Fruit fly (Drosophila melanogaster) whole organism, wandering third instar larva: ENCODE measurements around the gene CG32280.

ENCODE experiments used
- Abd-B ChIP-seq: fragments of >200 bp; optimal IDR thresholded peaks from 2 replicates; lab custom pipeline; 2017; ENCODE audit warnings: missing biosample characterization, missing genetic modification characterization
- CG9705 ChIP-seq: fragments of 200-800 bp; sonication (Bioruptor generic); optimal IDR thresholded peaks from 2 replicates; lab custom pipeline; 2018; ENCODE audit warnings: missing biosample characterization, mild to moderate bottlenecking, missing genetic modification characterization
- CrebA ChIP-seq: fragments of 200-800 bp; sonication (Bioruptor generic); optimal IDR thresholded peaks from 2 replicates; lab custom pipeline; 2016; ENCODE audit warnings: missing biosample characterization, mild to moderate bottlenecking, missing genetic modification characterization, borderline replicate concordance
- Dfd ChIP-seq: fragments of >200 bp; optimal IDR thresholded peaks from 2 replicates; lab custom pipeline; 2017; ENCODE audit warnings: missing biosample characterization, missing genetic modification characterization
- Dif ChIP-seq: fragments of 200-275, 200-300 bp; sonication (Bioruptor generic); optimal IDR thresholded peaks from 2 replicates; lab custom pipeline; 2018; ENCODE audit warnings: missing biosample characterization, missing genetic modification characterization; ENCODE audit not compliant: partially characterized antibody
- GATAd ChIP-seq: sonication (Bioruptor generic); optimal IDR thresholded peaks from 2 replicates; lab custom pipeline; 2016; ENCODE audit warnings: missing biosample characterization, missing genetic modification characterization
- HLH106 ChIP-seq: fragments of 200-800 bp; optimal IDR thresholded peaks from 3 replicates; lab custom pipeline; 2019; ENCODE audit warnings: missing biosample characterization, mild to moderate bottlenecking, missing genetic modification characterization, moderate library complexity
- Hnf4 ChIP-seq: fragments of 200-800 bp; sonication (Bioruptor generic); optimal IDR thresholded peaks from 2 replicates; lab custom pipeline; 2016; ENCODE audit warnings: missing biosample characterization, mild to moderate bottlenecking, missing genetic modification characterization
- Hr78 ChIP-seq: fragments of >200 bp; optimal IDR thresholded peaks from 2 replicates; lab custom pipeline; 2017; ENCODE audit warnings: missing biosample characterization, missing genetic modification characterization
- Hr83 ChIP-seq: fragments of 200-300 bp; sonication (Bioruptor generic); optimal IDR thresholded peaks from 2 replicates; lab custom pipeline; 2016; ENCODE audit warnings: missing biosample characterization, mild to moderate bottlenecking, missing genetic modification characterization, moderate library complexity; ENCODE audit not compliant: poor library complexity, severe bottlenecking
- Jra ChIP-seq: sonication (Bioruptor generic); optimal IDR thresholded peaks from 2 replicates; lab custom pipeline; 2016; ENCODE audit warnings: missing biosample characterization, missing genetic modification characterization
- Mio ChIP-seq: sonication (Bioruptor generic); optimal IDR thresholded peaks from 2 replicates; lab custom pipeline; 2016; ENCODE audit warnings: missing biosample characterization, missing genetic modification characterization
- Myc ChIP-seq: fragments of >200 bp; optimal IDR thresholded peaks from 2 replicates; lab custom pipeline; 2017
- N ChIP-seq: fragments of >200 bp; optimal IDR thresholded peaks from 2 replicates; lab custom pipeline; 2018; ENCODE audit warnings: missing biosample characterization, missing external identifiers, missing genetic modification characterization
- OdsH ChIP-seq: fragments of 200-800 bp; sonication (Bioruptor generic); optimal IDR thresholded peaks from 2 replicates; lab custom pipeline; 2016; ENCODE audit warnings: missing biosample characterization, mild to moderate bottlenecking, missing genetic modification characterization
- Rel ChIP-seq, 2 experiments: fragments of 200-800 bp; sonication (Bioruptor generic) in 1 of 2; optimal IDR thresholded peaks; 2 replicates in 1 of 2; 3 replicates in 1 of 2; lab custom pipeline; 2016 to 2019; ENCODE audit warnings: mild to moderate bottlenecking in 2 of 2, missing biosample characterization in 2 of 2, missing genetic modification characterization in 2 of 2, moderate library complexity in 1 of 2
- Sp1 ChIP-seq: fragments of 200-800 bp; sonication (Bioruptor generic); optimal IDR thresholded peaks from 3 replicates; lab custom pipeline; 2019; ENCODE audit warnings: missing biosample characterization, mild to moderate bottlenecking, missing genetic modification characterization, moderate library complexity
- Vsx2 ChIP-seq: fragments of 200-300, 225-300 bp; sonication (Bioruptor generic); optimal IDR thresholded peaks from 2 replicates; lab custom pipeline; 2018; ENCODE audit warnings: missing biosample characterization, missing genetic modification characterization; ENCODE audit not compliant: partially characterized antibody
- br ChIP-seq: fragments of 200-800 bp; sonication (Bioruptor generic); optimal IDR thresholded peaks from 2 replicates; lab custom pipeline; 2016; ENCODE audit warnings: missing biosample characterization, missing genetic modification characterization
- brk ChIP-seq: fragments of 200-800 bp; sonication (Bioruptor generic); optimal IDR thresholded peaks from 2 replicates; lab custom pipeline; 2016; ENCODE audit warnings: missing biosample characterization, mild to moderate bottlenecking, missing genetic modification characterization
- dmrt93B ChIP-seq: fragments of 200-800 bp; sonication (Bioruptor generic); optimal IDR thresholded peaks from 2 replicates; lab custom pipeline; 2018; ENCODE audit warnings: missing biosample characterization, mild to moderate bottlenecking, missing genetic modification characterization
- dsf ChIP-seq: sonication (Bioruptor generic); optimal IDR thresholded peaks from 2 replicates; lab custom pipeline; 2016; ENCODE audit warnings: missing biosample characterization, missing genetic modification characterization, borderline replicate concordance
- ey ChIP-seq: fragments of 200-800 bp; sonication (Bioruptor generic); optimal IDR thresholded peaks from 2 replicates; lab custom pipeline; 2016; ENCODE audit warnings: missing biosample characterization, missing genetic modification characterization
- foxo ChIP-seq, 2 experiments: fragments of 200-800 bp; sonication (Bioruptor generic); optimal IDR thresholded peaks; 2 replicates in 1 of 2; 3 replicates in 1 of 2; lab custom pipeline; 2016 to 2017; ENCODE audit warnings: missing biosample characterization in 2 of 2, missing genetic modification characterization in 2 of 2
- fru ChIP-seq: fragments of 200-800 bp; sonication (Bioruptor generic); optimal IDR thresholded peaks from 3 replicates; lab custom pipeline; 2016; ENCODE audit warnings: missing biosample characterization, mild to moderate bottlenecking, missing genetic modification characterization
- jim ChIP-seq: fragments of 175-275, 200-325 bp; sonication (Bioruptor generic); optimal IDR thresholded peaks from 2 replicates; lab custom pipeline; 2016; ENCODE audit warnings: missing biosample characterization, mild to moderate bottlenecking, missing genetic modification characterization
- lola ChIP-seq: fragments of >200 bp; optimal IDR thresholded peaks from 2 replicates; lab custom pipeline; 2017; ENCODE audit warnings: missing biosample characterization, missing genetic modification characterization
- psq ChIP-seq: fragments of 200-800 bp; sonication (Bioruptor generic); optimal IDR thresholded peaks from 3 replicates; lab custom pipeline; 2017; ENCODE audit warnings: missing biosample characterization, mild to moderate bottlenecking, missing genetic modification characterization, moderate library complexity
- sage ChIP-seq: fragments of 200-800 bp; sonication (Bioruptor generic); optimal IDR thresholded peaks from 2 replicates; lab custom pipeline; 2016; ENCODE audit warnings: missing biosample characterization, mild to moderate bottlenecking, missing genetic modification characterization
- sv ChIP-seq: fragments of 200-800 bp; sonication (Bioruptor generic); optimal IDR thresholded peaks from 3 replicates; lab custom pipeline; 2016; ENCODE audit warnings: missing biosample characterization, missing genetic modification characterization
- tai ChIP-seq: sonication (Bioruptor generic); optimal IDR thresholded peaks from 2 replicates; lab custom pipeline; 2016; ENCODE audit warnings: missing biosample characterization, missing genetic modification characterization
- usp ChIP-seq: fragments of >200 bp; optimal IDR thresholded peaks from 2 replicates; lab custom pipeline; 2017; ENCODE audit warnings: missing biosample characterization, missing genetic modification characterization
- woc ChIP-seq: sonication (Bioruptor generic); optimal IDR thresholded peaks from 2 replicates; lab custom pipeline; 2016; ENCODE audit warnings: missing biosample characterization, mild to moderate bottlenecking, missing genetic modification characterization

Gene CG32280

dm6 chr3L:3165399-3165798 is 418 bp downstream of the CG32280 start:
- TF ChIP-seq usp (GFP tag; lab: Kevin White, UChicago) (no peak), Dif (GFP tag; lab: Kevin White, UChicago) (peak; percentile 13), Jra (GFP tag; lab: Kevin White, UChicago) (no peak)

DNA sequence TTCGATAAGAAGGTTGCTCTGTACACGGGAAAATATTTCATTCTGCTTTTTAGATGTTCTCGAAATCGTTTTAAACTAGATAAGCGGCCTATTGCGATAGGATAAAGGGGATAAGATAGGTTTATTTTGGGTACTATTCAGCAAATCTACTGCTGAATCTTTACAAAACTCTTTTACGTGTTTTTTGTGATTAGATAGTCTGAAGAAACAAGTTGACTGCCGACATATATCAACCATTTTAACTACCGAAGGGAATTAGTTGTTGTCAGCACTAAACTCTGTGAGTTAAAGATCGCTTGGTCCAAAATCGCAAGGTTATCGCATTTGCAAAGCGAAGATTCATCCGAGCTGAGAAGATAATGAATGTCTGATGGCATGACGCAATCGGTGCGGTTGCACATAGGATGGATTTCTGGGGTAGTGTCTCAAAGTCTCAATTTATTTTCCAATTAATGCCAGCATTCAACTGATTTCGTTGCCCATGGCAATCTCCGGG is 1.3 kb downstream of the CG32280 start, which contains the start of gene Asciz:
Gene Asciz (minus strand): TSS at position 51 of the 496 bp plus-strand sequence.
- TF ChIP-seq Mio (GFP tag; lab: Kevin White, UChicago) (no peak), Vsx2 (GFP tag; lab: Kevin White, UChicago) (no peak), dsf (no peak), Dfd (GFP tag; lab: Kevin White, UChicago) (no peak), Abd-B (GFP tag; lab: Kevin White, UChicago) (no peak), Sp1 (GFP tag; lab: Kevin White, UChicago) (no peak), N (no peak), Hr78 (GFP tag; lab: Kevin White, UChicago) (no peak), br (GFP tag; lab: Kevin White, UChicago) (no peak), Jra (GFP tag; lab: Kevin White, UChicago) (no peak)
- TF ChIP-seq, all 38 proteins: peak for 0

DNA sequence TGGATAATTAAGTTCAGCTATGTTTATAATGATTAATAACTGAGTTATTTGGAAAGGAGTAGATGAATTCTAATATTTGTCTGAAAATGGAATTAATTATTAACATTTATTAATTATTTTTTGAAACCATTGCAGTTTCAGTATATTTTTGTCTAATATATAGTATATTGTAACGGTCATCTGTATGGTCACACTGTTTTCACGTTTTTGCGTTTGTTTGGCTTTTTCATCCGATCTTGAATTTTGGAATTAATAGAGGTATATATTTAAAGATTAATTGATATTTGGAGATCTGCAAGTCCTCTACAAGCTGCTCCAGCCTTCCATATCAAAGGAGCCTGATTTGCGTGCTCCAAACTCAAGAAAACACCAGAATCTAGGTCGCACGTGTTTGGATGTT is 4.1 kb downstream of the CG32280 start, which contains the start of the genes CG32278 and CG32281:
Gene CG32278 (plus strand): TSS at position 180 of the 400 bp plus-strand sequence.
Gene CG32281 (plus strand): TSS at position 269 of the 400 bp plus-strand sequence.
- TF ChIP-seq dsf (no peak), Dfd (GFP tag; lab: Kevin White, UChicago) (no peak), Rel (GFP tag; optimal IDR thresholded peaks at IDR 0.05; lab: Kevin White, UChicago) (no peak), Rel (tag; optimal IDR thresholded peaks at IDR 0.05; lab: Kevin White, UChicago) (no peak), Myc (lab: Kevin White, UChicago) (no peak), usp (GFP tag; lab: Kevin White, UChicago) (no peak), OdsH (no peak), Hr83 (GFP tag; lab: Kevin White, UChicago) (no peak), N (no peak), Hr78 (GFP tag; lab: Kevin White, UChicago) (no peak), dmrt93B (GFP tag; lab: Kevin White, UChicago) (no peak), woc (GFP tag; lab: Kevin White, UChicago) (no peak)

- TF ChIP-seq HLH106 (tag; lab: Kevin White, UChicago) (no peak), Dif (GFP tag; lab: Kevin White, UChicago) (no peak), Vsx2 (GFP tag; lab: Kevin White, UChicago) (no peak), Hr83 (GFP tag; lab: Kevin White, UChicago) (no peak)
Observed at dm6 chr3L:3172445-3172844, 7.5 kb downstream of the CG32280 start, which contains the start of gene CG14963. CG14963 (minus strand) TSS chr3L:3172545.

DNA sequence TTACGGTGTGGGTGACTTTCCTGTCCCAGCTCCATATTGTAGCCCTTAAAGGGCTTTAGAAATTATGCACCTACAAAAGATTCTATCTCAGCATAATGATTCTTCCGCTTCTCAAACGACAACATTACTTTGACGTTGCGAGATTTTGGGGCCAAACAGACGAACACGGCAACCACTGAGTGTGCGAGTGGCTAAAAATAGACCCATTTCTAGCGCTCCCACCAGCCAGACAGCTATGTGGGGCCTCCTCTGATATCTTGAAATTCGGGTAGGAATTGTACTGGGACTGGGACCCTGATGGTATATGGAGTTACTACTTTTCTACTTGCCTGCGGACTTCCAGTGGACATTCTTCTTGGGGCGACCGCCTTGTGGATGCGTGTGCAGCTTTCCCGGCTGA is 12.9 kb downstream of the CG32280 start:
- TF ChIP-seq brk (no peak), Abd-B (GFP tag; lab: Kevin White, UChicago) (no peak), Mio (GFP tag; lab: Kevin White, UChicago) (no peak), tai (GFP tag; lab: Kevin White, UChicago) (no peak), Rel (GFP tag; optimal IDR thresholded peaks at IDR 0.05; lab: Kevin White, UChicago) (no peak), Rel (tag; optimal IDR thresholded peaks at IDR 0.05; lab: Kevin White, UChicago) (no peak), psq (GFP tag; lab: Kevin White, UChicago) (no peak), lola (GFP tag; lab: Kevin White, UChicago) (no peak), CG9705 (no peak), HLH106 (tag; lab: Kevin White, UChicago) (no peak), foxo (GFP tag; optimal IDR thresholded peaks at IDR 0.05; lab: Kevin White, UChicago) (no peak), dmrt93B (GFP tag; lab: Kevin White, UChicago) (no peak)

DNA sequence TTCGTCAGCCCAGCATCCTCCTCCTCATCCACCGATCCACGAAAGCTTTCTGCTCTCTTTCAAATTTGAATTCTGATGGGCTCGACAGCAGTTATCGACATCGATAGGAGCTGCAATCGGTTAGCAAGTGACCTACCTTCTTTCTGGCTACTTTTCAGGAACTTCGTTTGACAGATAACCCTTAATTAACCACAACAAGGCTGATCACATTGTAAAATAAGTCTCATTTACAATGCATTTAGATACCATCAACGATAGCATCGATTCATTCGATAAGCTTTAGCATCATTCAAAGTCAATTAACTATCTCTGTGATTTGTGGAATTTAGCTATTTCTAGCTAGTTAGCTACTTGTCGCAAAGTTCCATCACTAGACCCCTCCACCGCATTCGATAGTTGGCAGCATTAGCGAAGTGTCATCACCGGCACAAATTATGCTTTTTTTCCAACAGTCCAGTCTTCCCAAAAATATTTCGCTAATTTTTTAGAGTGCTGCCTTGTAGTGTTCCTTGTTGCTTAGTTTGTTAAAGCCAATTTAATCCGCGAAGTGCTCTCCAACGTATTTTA is 13.6 kb downstream of the CG32280 start, which contains the start of the genes MnM and Girdin:
Gene MnM (minus strand): TSS at position 51 of the 567 bp plus-strand sequence.
Gene Girdin (plus strand): TSS at position 401 of the 567 bp plus-strand sequence.
- peak; percentile 55 for TF ChIP-seq OdsH
- TF ChIP-seq dsf = no peak
- TF ChIP-seq Hr78 (GFP tag; lab: Kevin White, UChicago) = no peak
- no peak for TF ChIP-seq Dfd (GFP tag; lab: Kevin White, UChicago)
- peak; percentile 12 for TF ChIP-seq GATAd (GFP tag; lab: Kevin White, UChicago)
- no peak for TF ChIP-seq sage (GFP tag; lab: Kevin White, UChicago)
- peak; percentile 19 for TF ChIP-seq dmrt93B (GFP tag; lab: Kevin White, UChicago)
- no peak for TF ChIP-seq Vsx2 (GFP tag; lab: Kevin White, UChicago)
- peak; percentile 73 for TF ChIP-seq br (GFP tag; lab: Kevin White, UChicago)
- TF ChIP-seq Hnf4 (GFP tag; lab: Kevin White, UChicago) = no peak
- no peak for TF ChIP-seq Rel (GFP tag; optimal IDR thresholded peaks at IDR 0.05; lab: Kevin White, UChicago)
- TF ChIP-seq Rel (tag; optimal IDR thresholded peaks at IDR 0.05; lab: Kevin White, UChicago) = no peak
- TF ChIP-seq Myc (lab: Kevin White, UChicago) = peak; percentile 94
- TF ChIP-seq Jra (GFP tag; lab: Kevin White, UChicago) = no peak
- TF ChIP-seq Abd-B (GFP tag; lab: Kevin White, UChicago) = no peak
- TF ChIP-seq lola (GFP tag; lab: Kevin White, UChicago) = no peak
- TF ChIP-seq jim (GFP tag; lab: Kevin White, UChicago) = no peak
- peak; percentile 67 for TF ChIP-seq sv
- TF ChIP-seq Mio (GFP tag; lab: Kevin White, UChicago) = no peak
- TF ChIP-seq ey = peak; percentile 69
- TF ChIP-seq Sp1 (GFP tag; lab: Kevin White, UChicago) = no peak
- peak; percentile 65 for TF ChIP-seq HLH106 (tag; lab: Kevin White, UChicago)
- no peak for TF ChIP-seq usp (GFP tag; lab: Kevin White, UChicago)
- no peak for TF ChIP-seq CrebA (GFP tag; lab: Kevin White, UChicago)
- peak; percentile 70 for TF ChIP-seq fru (GFP tag; lab: Kevin White, UChicago)
- TF ChIP-seq brk = no peak
